Worm (Caenorhabditis elegans): Measurements from ENCODE around the gene F17C8.7.
"Not testable (repeated sequence)": the region's sequence is repeated elsewhere in the genome, so short reads cannot be mapped to it uniquely, and the experiment has no call there.

DNA sequence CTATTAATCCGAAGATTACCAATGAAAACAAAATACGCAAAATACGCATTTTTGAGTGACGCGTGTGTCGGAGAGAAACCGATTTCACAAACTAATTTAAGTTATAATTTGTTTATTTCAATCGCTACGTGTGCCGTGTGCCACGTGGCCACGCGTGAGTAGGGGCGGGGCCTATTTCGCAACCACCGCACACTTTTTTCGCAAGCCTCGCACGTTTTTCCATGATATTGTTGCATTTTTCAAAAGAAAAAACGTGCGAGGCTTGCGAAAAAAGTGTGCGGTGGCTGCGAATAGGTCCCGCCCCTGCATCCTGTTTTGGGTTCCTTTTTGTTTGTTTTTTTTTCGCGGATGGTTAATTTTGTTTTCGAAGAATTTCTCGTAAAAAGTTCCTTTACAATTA, 49.6 kb downstream of the F17C8.7 start, which contains the start of gene enu-3.2:
- TF ChIP-seq F26F4.8 (GFP tag; conservative IDR thresholded peaks at IDR 0.05); nhr-237 (tag; optimal IDR thresholded peaks at IDR 0.05); hlh-30 (tag; optimal IDR thresholded peaks at IDR 0.05; ENCODE audit: insufficient read depth); nhr-102 (tag; optimal IDR thresholded peaks at IDR 0.05); ZK546.5 (tag; optimal IDR thresholded peaks at IDR 0.05); zag-1 (tag; optimal IDR thresholded peaks at IDR 0.05); pha-4 (GFP tag; IDR thresholded peaks at IDR 0.05); pha-4 (tag; optimal IDR thresholded peaks at IDR 0.05); aly-2 (tag; optimal IDR thresholded peaks at IDR 0.05); nhr-41 (GFP tag; IDR thresholded peaks at IDR 0.05); unc-62 (GFP tag; optimal IDR thresholded peaks at IDR 0.05 in 1 of 2); unc-62 (tag; optimal IDR thresholded peaks at IDR 0.05); fkh-10 (GFP tag; optimal IDR thresholded peaks at IDR 0.05): not testable (repeated sequence)
- peak; percentile 23 for TF ChIP-seq unc-130 (GFP tag; optimal IDR thresholded peaks at IDR 0.05)
